Fruit fly (Drosophila melanogaster): ENCODE results near the gene Hsc70-2.

DNA sequence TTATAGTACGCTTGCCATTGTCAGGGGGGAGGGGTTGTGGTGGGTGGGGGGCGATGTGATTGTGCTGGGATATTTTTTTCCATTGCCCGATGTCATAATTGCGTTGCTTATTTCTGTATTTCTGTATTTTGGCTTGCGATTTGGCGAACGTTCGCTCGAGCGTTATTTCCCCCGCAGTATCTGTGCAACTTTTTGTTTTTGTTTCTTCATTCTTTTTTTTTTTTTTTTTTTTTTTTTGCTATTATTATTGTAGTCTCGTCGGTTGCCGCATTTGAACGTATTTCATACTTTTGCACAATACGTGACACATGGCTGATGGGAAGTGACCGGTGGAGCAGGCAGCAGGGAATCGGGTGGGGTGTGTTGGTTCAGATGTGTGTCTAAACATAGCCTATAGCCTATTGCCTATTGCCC, 26.9 kb upstream of the Hsc70-2 start:
- TF ChIP-seq Dll (optimal IDR thresholded peaks at IDR 0.05), result no peak
- TF ChIP-seq psq (optimal IDR thresholded peaks at IDR 0.05), result no peak
- no peak for TF ChIP-seq pan (optimal IDR thresholded peaks at IDR 0.05)

Measured in whole organism.